Worm (Caenorhabditis elegans) whole organism, late embryonic: ENCODE measurements around the gene ent-7.

ENCODE experiments used
- ceh-6 ChIP-seq: fragments of 200-800 bp; sonication (Bioruptor generic); optimal IDR thresholded peaks from 2 replicates; lab custom pipeline; 2018; ENCODE audit warnings: mild to moderate bottlenecking, missing genetic modification characterization, missing compliant biosample characterization
- che-1 ChIP-seq: sonication (generic microtip); optimal IDR thresholded peaks from 2 replicates; lab custom pipeline; 2016; ENCODE audit warnings: mild to moderate bottlenecking, missing genetic modification characterization, missing compliant biosample characterization
- dve-1 ChIP-seq: sonication (generic microtip); optimal IDR thresholded peaks from 2 replicates; lab custom pipeline; 2017; ENCODE audit warnings: antibody characterized with exemption, mild to moderate bottlenecking, missing genetic modification characterization, missing compliant biosample characterization
- ets-4 ChIP-seq: sonication (generic microtip); optimal IDR thresholded peaks from 2 replicates; lab custom pipeline; 2016; ENCODE audit warnings: missing genetic modification characterization, missing compliant biosample characterization
- eyg-1 ChIP-seq: sonication (generic microtip); optimal IDR thresholded peaks from 2 replicates; lab custom pipeline; 2016; ENCODE audit warnings: missing genotype, missing genetic modification characterization, missing compliant biosample characterization
- pax-1 ChIP-seq: fragments of 150-350 bp; optimal IDR thresholded peaks from 2 replicates; lab custom pipeline; 2014; ENCODE audit warnings: missing biosample characterization, missing genetic modification characterization
- pha-2 ChIP-seq: sonication (generic microtip); optimal IDR thresholded peaks from 2 replicates; lab custom pipeline; 2017; ENCODE audit warnings: mild to moderate bottlenecking, missing genetic modification characterization, missing compliant biosample characterization

DNA sequence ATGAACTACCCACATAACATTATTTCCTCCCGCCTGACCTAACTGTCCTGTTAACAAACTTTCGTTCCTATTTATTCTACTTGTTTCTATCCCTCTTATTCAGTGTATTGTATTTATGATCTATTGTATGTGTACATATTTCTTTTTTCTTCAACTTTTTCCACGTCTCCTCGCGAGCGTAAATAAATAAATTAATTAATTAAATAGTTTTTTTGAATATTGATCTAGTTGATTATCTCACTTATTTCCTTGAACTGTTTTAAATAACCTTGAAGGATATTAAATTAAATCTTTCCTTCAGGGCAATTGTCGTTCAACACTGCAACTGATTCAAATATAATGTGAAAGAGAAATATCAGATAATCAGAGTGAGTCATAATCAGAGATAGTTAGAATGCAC, 25.8 kb downstream of the ent-7 start, which contains the start of gene frk-1:
- TF ChIP-seq ets-4, result no peak
- TF ChIP-seq eyg-1, result no peak
- no peak for TF ChIP-seq pax-1
- TF ChIP-seq dve-1 (tag; lab: Kevin White, UChicago), result no peak
- no peak for TF ChIP-seq ceh-6 (GFP tag; lab: Kevin White, UChicago)
- no peak for TF ChIP-seq pha-2
- TF ChIP-seq che-1 (tag; lab: Kevin White, UChicago), result no peak
